Worm (Caenorhabditis elegans) whole organism, young adult: ENCODE results near the gene W07G4.2.

ENCODE experiments used
- B0336.3 ChIP-seq: fragments of 200-800 bp; sonication (Bioruptor generic); IDR thresholded peaks from 2 replicates; pipeline ENCODE4 v1.3.6; 2022; ENCODE audit warnings: missing genetic modification characterization, missing compliant biosample characterization
- C17E4.6 ChIP-seq: fragments of 200-800 bp; sonication (Bioruptor generic); IDR thresholded peaks from 2 replicates; pipeline ENCODE4 v1.3.6; 2022; ENCODE audit warnings: missing genetic modification reagents, missing genetic modification characterization, missing compliant biosample characterization
- D2030.7 ChIP-seq: fragments of 200-800 bp; sonication (Bioruptor generic); IDR thresholded peaks from 2 replicates; pipeline ENCODE4 v1.3.6; 2022; ENCODE audit warnings: missing genetic modification reagents, missing genetic modification characterization, missing compliant biosample characterization
- F33H1.4 ChIP-seq: fragments of 200-800 bp; sonication (Bioruptor generic); IDR thresholded peaks from 2 replicates; pipeline ENCODE4 v1.3.6; 2022; ENCODE audit warnings: missing genetic modification reagents, missing genetic modification characterization, missing compliant biosample characterization
- F57A8.1 ChIP-seq: fragments of 200-800 bp; sonication (Bioruptor generic); optimal IDR thresholded peaks from 2 replicates; lab custom pipeline; 2018; ENCODE audit warnings: mild to moderate bottlenecking, missing genetic modification characterization, moderate library complexity, missing compliant biosample characterization
- F57C9.4 ChIP-seq: sonication (generic microtip); optimal IDR thresholded peaks from 2 replicates; lab custom pipeline; 2017; ENCODE audit warnings: mild to moderate bottlenecking, missing genetic modification characterization, missing compliant biosample characterization
- Y67H2A.10 ChIP-seq: fragments of 200-800 bp; sonication (Bioruptor generic); conservative IDR thresholded peaks from 2 replicates; pipeline ENCODE4 v1.3.6; 2022; ENCODE audit warnings: missing genetic modification reagents, missing genetic modification characterization, missing compliant biosample characterization
- akir-1 ChIP-seq: fragments of 200-800 bp; sonication (Bioruptor generic); optimal IDR thresholded peaks from 2 replicates; lab custom pipeline; 2018; ENCODE audit warnings: mild to moderate bottlenecking, missing genetic modification characterization, moderate library complexity, missing compliant biosample characterization
- aptf-3 ChIP-seq: fragments of 200-800 bp; sonication (Bioruptor generic); IDR thresholded peaks from 2 replicates; pipeline ENCODE4 v1.3.6; 2022; ENCODE audit warnings: missing genetic modification characterization, missing compliant biosample characterization
- athp-1 ChIP-seq: sonication (generic microtip); optimal IDR thresholded peaks from 2 replicates; lab custom pipeline; 2017; ENCODE audit warnings: mild to moderate bottlenecking, missing genetic modification characterization, missing compliant biosample characterization
- attf-3 ChIP-seq: fragments of 200-800 bp; sonication (Bioruptor generic); conservative IDR thresholded peaks from 2 replicates; pipeline ENCODE4 v1.3.6; 2022; ENCODE audit warnings: missing genetic modification reagents, missing genetic modification characterization, missing compliant biosample characterization
- attf-5 ChIP-seq: fragments of 200-800 bp; sonication (Bioruptor generic); optimal IDR thresholded peaks from 2 replicates; lab custom pipeline; 2018; ENCODE audit warnings: mild to moderate bottlenecking, missing genetic modification characterization, missing compliant biosample characterization
- bed-1 ChIP-seq: fragments of 200-800 bp; sonication (Bioruptor generic); IDR thresholded peaks from 2 replicates; pipeline ENCODE4 v1.3.6; 2022; ENCODE audit warnings: missing genetic modification reagents, missing genetic modification characterization, missing compliant biosample characterization
- ccch-3 ChIP-seq: fragments of 200-800 bp; sonication (Bioruptor generic); optimal IDR thresholded peaks from 2 replicates; lab custom pipeline; 2018; ENCODE audit warnings: mild to moderate bottlenecking, missing genetic modification characterization, missing compliant biosample characterization
- cebp-2 ChIP-seq: fragments of 200-800 bp; sonication (Bioruptor generic); IDR thresholded peaks from 2 replicates; pipeline ENCODE4 v1.3.6; 2022; ENCODE audit warnings: missing genetic modification characterization, missing compliant biosample characterization
- ceh-40 ChIP-seq: fragments of 200-800 bp; sonication (Bioruptor generic); IDR thresholded peaks from 2 replicates; pipeline ENCODE4 v1.3.6; 2022; ENCODE audit warnings: missing genetic modification characterization, missing compliant biosample characterization
- ceh-58 ChIP-seq: fragments of 200-800 bp; sonication (Bioruptor generic); IDR thresholded peaks from 2 replicates; pipeline ENCODE4 v1.3.6; 2022; ENCODE audit warnings: missing genetic modification characterization, missing compliant biosample characterization
- dpff-1 ChIP-seq: sonication (generic microtip); optimal IDR thresholded peaks from 2 replicates; lab custom pipeline; 2017; ENCODE audit warnings: mild to moderate bottlenecking, missing genetic modification characterization, missing compliant biosample characterization
- ekl-4 ChIP-seq: fragments of 200-800 bp; sonication (Bioruptor generic); IDR thresholded peaks from 2 replicates; pipeline ENCODE4 v1.3.6; 2022; ENCODE audit warnings: missing genetic modification reagents, missing genetic modification characterization, missing compliant biosample characterization
- gei-17 ChIP-seq: fragments of 200-800 bp; sonication (Bioruptor generic); optimal IDR thresholded peaks from 2 replicates; lab custom pipeline; 2018; ENCODE audit warnings: mild to moderate bottlenecking, missing genetic modification characterization, missing compliant biosample characterization
- hmg-1.2 ChIP-seq: fragments of 200-800 bp; sonication (Bioruptor generic); IDR thresholded peaks from 2 replicates; pipeline ENCODE4 v1.3.6; 2022; ENCODE audit warnings: missing genetic modification reagents, missing genetic modification characterization, missing compliant biosample characterization
- hmg-20 ChIP-seq: fragments of 200-800 bp; sonication (Bioruptor generic); IDR thresholded peaks from 2 replicates; pipeline ENCODE4 v1.3.6; 2022; ENCODE audit warnings: missing genetic modification reagents, missing genetic modification characterization, missing compliant biosample characterization
- let-607 ChIP-seq, 2 experiments: fragments of 200-800 bp in 1 of 2; sonication (Bioruptor generic) in 1 of 2; sonication (generic microtip) in 1 of 2; optimal IDR thresholded peaks; 2 replicates each; lab custom pipeline; 2016 to 2018; ENCODE audit warnings: mild to moderate bottlenecking in 2 of 2, missing compliant biosample characterization in 2 of 2, missing genetic modification characterization in 2 of 2, moderate library complexity in 2 of 2, missing genotype in 1 of 2
- lir-1 ChIP-seq: fragments of 200-800 bp; sonication (Bioruptor generic); conservative IDR thresholded peaks from 2 replicates; pipeline ENCODE4 v1.3.6; 2022; ENCODE audit warnings: missing genetic modification reagents, missing genetic modification characterization, missing compliant biosample characterization
- lsl-1 ChIP-seq: fragments of 200-800 bp; sonication (Bioruptor generic); optimal IDR thresholded peaks from 2 replicates; lab custom pipeline; 2018; ENCODE audit warnings: mild to moderate bottlenecking, missing genetic modification characterization, moderate library complexity, missing compliant biosample characterization
- lsy-27 ChIP-seq: sonication (generic microtip); optimal IDR thresholded peaks from 2 replicates; lab custom pipeline; 2017; ENCODE audit warnings: missing genetic modification characterization, mild to moderate bottlenecking, missing compliant biosample characterization, antibody characterized with exemption, missing genotype, borderline replicate concordance; ENCODE audit not compliant: insufficient read depth
- madf-3 ChIP-seq: fragments of 200-800 bp; sonication (Bioruptor generic); IDR thresholded peaks from 2 replicates; pipeline ENCODE4 v1.3.6; 2022; ENCODE audit warnings: missing genetic modification reagents, missing genetic modification characterization, missing compliant biosample characterization
- madf-6 ChIP-seq: fragments of 200-800 bp; sonication (Bioruptor generic); IDR thresholded peaks from 2 replicates; pipeline ENCODE4 v1.3.6; 2022; ENCODE audit warnings: missing genetic modification reagents, missing genetic modification characterization, missing compliant biosample characterization
- mcd-1 ChIP-seq: fragments of 200-800 bp; sonication (Bioruptor generic); IDR thresholded peaks from 2 replicates; pipeline ENCODE4 v1.3.6; 2022; ENCODE audit warnings: missing genetic modification reagents, missing genetic modification characterization, missing compliant biosample characterization
- mxl-1 ChIP-seq: sonication (generic microtip); optimal IDR thresholded peaks from 2 replicates; lab custom pipeline; 2016; ENCODE audit warnings: missing genetic modification characterization, missing compliant biosample characterization
- nfya-1 ChIP-seq: sonication (generic microtip); optimal IDR thresholded peaks from 2 replicates; lab custom pipeline; 2017; ENCODE audit warnings: antibody characterized with exemption, missing compliant biosample characterization, missing genetic modification characterization, borderline replicate concordance; ENCODE audit not compliant: insufficient read depth
- nfyb-1 ChIP-seq: fragments of 200-800 bp; sonication (Bioruptor generic); IDR thresholded peaks from 2 replicates; pipeline ENCODE4 v1.3.6; 2022; ENCODE audit warnings: missing genetic modification reagents, missing genetic modification characterization, missing compliant biosample characterization
- nhr-27 ChIP-seq: fragments of 200-800 bp; sonication (Bioruptor generic); optimal IDR thresholded peaks from 2 replicates; lab custom pipeline; 2018; ENCODE audit warnings: mild to moderate bottlenecking, missing genetic modification characterization, moderate library complexity, missing compliant biosample characterization
- nhr-90 ChIP-seq: sonication (generic microtip); optimal IDR thresholded peaks from 2 replicates; lab custom pipeline; 2016; ENCODE audit warnings: missing genotype, mild to moderate bottlenecking, missing genetic modification characterization, missing compliant biosample characterization
- pbrm-1 ChIP-seq: fragments of 200-800 bp; sonication (Bioruptor generic); IDR thresholded peaks from 2 replicates; pipeline ENCODE4 v1.3.6; 2022; ENCODE audit warnings: missing genetic modification reagents, missing genetic modification characterization, missing compliant biosample characterization
- rcor-1 ChIP-seq: fragments of 200-800 bp; sonication (Bioruptor generic); IDR thresholded peaks from 2 replicates; pipeline ENCODE4 v1.3.6; 2022; ENCODE audit warnings: missing genetic modification reagents, missing genetic modification characterization, missing compliant biosample characterization
- snpc-3.4 ChIP-seq: sonication (generic microtip); optimal IDR thresholded peaks from 2 replicates; lab custom pipeline; 2017; ENCODE audit warnings: missing genetic modification characterization, mild to moderate bottlenecking, missing compliant biosample characterization, antibody characterized with exemption, moderate library complexity, missing genotype, missing genetic modification reagents
- sptf-2 ChIP-seq: fragments of 200-800 bp; sonication (Bioruptor generic); optimal IDR thresholded peaks from 2 replicates; lab custom pipeline; 2018; ENCODE audit warnings: mild to moderate bottlenecking, missing genetic modification characterization, missing compliant biosample characterization
- tbp1 ChIP-seq: fragments of 200-800 bp; sonication (Bioruptor generic); optimal IDR thresholded peaks from 2 replicates; lab custom pipeline; 2018; ENCODE audit warnings: mild to moderate bottlenecking, missing genetic modification characterization, missing compliant biosample characterization
- tlf-1 ChIP-seq: fragments of 200-800 bp; sonication (Bioruptor generic); optimal IDR thresholded peaks from 2 replicates; lab custom pipeline; 2018; ENCODE audit warnings: mild to moderate bottlenecking, missing genetic modification characterization, missing compliant biosample characterization
- unc-130 ChIP-seq: sonication (generic microtip); optimal IDR thresholded peaks from 2 replicates; lab custom pipeline; 2016; ENCODE audit warnings: missing genetic modification reagents, missing genetic modification characterization, missing compliant biosample characterization
- ztf-18 ChIP-seq: sonication (generic microtip); optimal IDR thresholded peaks from 2 replicates; lab custom pipeline; 2016; ENCODE audit warnings: missing genotype, mild to moderate bottlenecking, missing genetic modification characterization, missing compliant biosample characterization
- ztf-25 ChIP-seq: fragments of 200-800 bp; sonication (Bioruptor generic); IDR thresholded peaks from 2 replicates; pipeline ENCODE4 v1.3.6; 2022; ENCODE audit warnings: missing genetic modification reagents, missing genetic modification characterization, missing compliant biosample characterization
- ztf-3 ChIP-seq: fragments of 200-800 bp; sonication (Bioruptor generic); optimal IDR thresholded peaks from 2 replicates; lab custom pipeline; 2018; ENCODE audit warnings: mild to moderate bottlenecking, missing genetic modification characterization, missing compliant biosample characterization

The W07G4.2 gene

DNA sequence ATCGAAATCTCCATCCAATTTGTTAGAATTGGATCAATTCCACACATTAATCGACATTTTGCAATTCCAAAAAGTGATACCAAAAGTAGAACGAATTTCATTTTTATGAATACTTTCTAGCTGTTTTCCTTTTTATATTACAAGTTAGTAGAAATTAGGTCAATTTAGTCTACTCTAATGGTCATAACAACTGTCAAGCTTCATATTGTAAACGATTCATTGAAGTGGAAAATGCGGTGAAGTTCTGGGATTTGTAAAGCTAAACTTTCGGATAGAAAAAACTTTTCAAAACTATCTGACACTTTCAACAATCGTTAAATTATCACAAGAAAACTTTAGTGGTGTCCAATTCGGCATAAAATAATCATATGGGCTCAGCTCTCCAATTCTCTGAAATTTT lies 1.8 kb downstream of the W07G4.2 start, which contains the start of gene W07G4.7 (continued):
- TF ChIP-seq rcor-1 (GFP tag; lab: Robert Waterston, UW) = no peak
- no peak for TF ChIP-seq dpff-1
- TF ChIP-seq ceh-58 (GFP tag; lab: Robert Waterston, UW) = no peak
- TF ChIP-seq hmg-1.2 (GFP tag; lab: Robert Waterston, UW) = no peak

DNA sequence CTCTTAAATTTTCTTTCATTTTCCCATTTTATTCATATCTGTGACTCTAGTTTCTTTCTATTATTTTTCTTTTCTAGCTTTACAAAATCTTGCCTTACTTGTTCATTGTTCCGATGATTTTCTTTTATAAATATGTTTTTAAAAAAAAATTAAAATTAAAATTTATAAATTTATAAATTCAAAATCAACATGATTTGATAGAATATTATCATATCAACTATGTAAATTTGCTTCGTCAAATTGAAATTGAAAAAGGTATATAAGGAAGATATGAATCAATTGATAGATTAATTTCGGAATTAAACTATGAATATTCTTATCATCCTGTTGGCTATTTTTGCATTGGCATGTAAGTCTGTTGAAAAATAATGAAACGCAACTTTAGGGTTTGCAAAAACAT lies 3.1 kb downstream of the W07G4.2 start, which contains the start of gene W07G4.1:
TSS of gene W07G4.1 (plus strand) at position 301 of the 400 bp plus-strand sequence.
- TF ChIP-seq C17E4.6 (no peak), F57A8.1 (GFP tag; lab: Kevin White, UChicago) (no peak), ceh-40 (GFP tag; lab: Robert Waterston, UW) (no peak), let-607 (tag; optimal IDR thresholded peaks at IDR 0.05; lab: Kevin White, UChicago) (no peak), mcd-1 (GFP tag; lab: Robert Waterston, UW) (no peak), snpc-3.4 (no peak), tbp1 (no peak), B0336.3 (GFP tag; lab: Robert Waterston, UW) (no peak), nhr-90 (tag; lab: Kevin White, UChicago) (no peak), attf-5 (no peak), athp-1 (no peak), lsy-27 (no peak), aptf-3 (no peak), sptf-2 (GFP tag; lab: Kevin White, UChicago) (no peak), ccch-3 (GFP tag; lab: Kevin White, UChicago) (no peak)
- TF ChIP-seq, all 124 proteins: peak for 0

DNA sequence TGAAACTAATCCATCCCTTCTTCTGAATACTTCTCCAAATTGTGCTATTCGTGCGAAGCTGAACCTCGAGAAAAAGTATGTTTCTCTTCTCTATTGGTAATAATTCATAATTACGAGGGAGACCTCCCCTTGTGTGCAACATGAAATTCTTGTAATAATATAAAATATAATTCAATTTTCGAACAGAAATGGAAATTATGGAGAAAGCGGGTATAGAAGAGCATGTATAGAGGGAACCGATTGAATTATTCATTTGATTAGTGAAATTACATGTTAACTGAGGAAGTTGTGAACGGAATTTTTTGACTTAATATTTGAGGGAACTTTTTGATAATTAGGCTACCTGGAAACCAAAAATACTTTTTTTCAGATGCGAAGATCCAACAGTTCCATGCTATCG lies 7.5 kb downstream of the W07G4.2 start:
- TF ChIP-seq ztf-3 (GFP tag; lab: Kevin White, UChicago) = no peak
- TF ChIP-seq nfya-1 (tag; lab: Kevin White, UChicago) = no peak
- TF ChIP-seq pbrm-1 = no peak
- no peak for TF ChIP-seq nhr-27 (tag; lab: Kevin White, UChicago)
- TF ChIP-seq tlf-1 (GFP tag; lab: Kevin White, UChicago) = no peak
- TF ChIP-seq F57A8.1 (GFP tag; lab: Kevin White, UChicago) = no peak
- no peak for TF ChIP-seq akir-1 (GFP tag; lab: Kevin White, UChicago)
- TF ChIP-seq madf-3 (GFP tag; lab: Robert Waterston, UW) = no peak
- TF ChIP-seq mxl-1 (tag; lab: Kevin White, UChicago) = no peak
- no peak for TF ChIP-seq madf-6 (GFP tag; lab: Robert Waterston, UW)
- no peak for TF ChIP-seq F33H1.4 (GFP tag; lab: Robert Waterston, UW)
- no peak for TF ChIP-seq ceh-58 (GFP tag; lab: Robert Waterston, UW)
- TF ChIP-seq cebp-2 (GFP tag; lab: Robert Waterston, UW) = no peak
- no peak for TF ChIP-seq attf-5
- TF ChIP-seq F57C9.4 (tag; lab: Kevin White, UChicago) = no peak
- TF ChIP-seq gei-17 (GFP tag; lab: Kevin White, UChicago) = no peak
- TF ChIP-seq, all 124 proteins: peak for 0

DNA sequence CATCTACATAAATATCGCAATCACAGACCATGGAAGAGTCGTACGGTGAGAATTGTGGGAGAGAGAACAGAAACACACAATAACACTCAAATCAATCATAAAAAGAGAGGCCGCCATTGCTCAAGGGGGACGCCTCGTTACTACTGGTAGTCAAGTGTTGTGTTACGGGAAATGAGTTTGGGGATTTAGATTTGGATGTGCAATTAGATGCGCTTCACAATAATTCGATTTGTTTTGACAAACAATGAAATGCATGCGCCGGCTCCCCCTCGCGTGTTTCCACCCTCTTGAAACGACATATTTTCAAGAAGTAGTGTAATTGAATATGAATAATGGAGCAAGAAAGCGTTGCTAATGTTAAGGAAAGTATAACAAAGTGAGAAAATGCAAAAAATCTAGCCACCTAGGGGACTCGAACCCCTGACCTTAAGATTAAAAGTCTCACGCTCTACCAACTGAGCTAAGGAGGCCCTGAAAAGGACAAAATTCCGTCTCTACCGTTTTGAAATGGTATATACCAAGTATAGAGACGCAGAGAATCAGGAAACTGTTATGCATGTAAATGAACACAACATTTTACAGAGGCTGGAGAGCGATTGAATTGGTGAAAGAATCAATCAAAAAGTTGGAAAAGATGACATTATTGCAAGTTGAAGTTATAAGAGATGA lies 9.6 kb downstream of the W07G4.2 start:
- TF ChIP-seq bed-1 (GFP tag; lab: Robert Waterston, UW) (no peak), hmg-20 (GFP tag; lab: Robert Waterston, UW) (no peak), lir-1 (GFP tag; lab: Robert Waterston, UW) (no peak), tbp1 (peak; percentile 84), Y67H2A.10 (GFP tag; lab: Robert Waterston, UW) (no peak), ztf-25 (GFP tag; lab: Robert Waterston, UW) (0 out of 2 replicates have a peak, but pooled peaks have one; percentile 21), ztf-18 (tag; lab: Kevin White, UChicago) (peak; percentile 36), lsl-1 (GFP tag; lab: Kevin White, UChicago) (no peak), unc-130 (GFP tag; lab: Kevin White, UChicago) (no peak), ekl-4 (GFP tag; lab: Robert Waterston, UW) (no peak), ztf-3 (GFP tag; lab: Kevin White, UChicago) (no peak), attf-3 (GFP tag; lab: Robert Waterston, UW) (no peak), D2030.7 (GFP tag; lab: Robert Waterston, UW) (peak; percentile 49), athp-1 (no peak), nfyb-1 (GFP tag; lab: Robert Waterston, UW) (no peak)
